Fruit fly (Drosophila melanogaster) whole organism, embryonic: ENCODE measurements around the gene STUB1.

Experiments used
- BEAF-32 ChIP-seq: fragments of 200-800 bp; sonication (Bioruptor generic); optimal IDR thresholded peaks from 3 replicates; lab custom pipeline; 2017; ENCODE audit warnings: missing biosample characterization, missing genetic modification characterization, mild to moderate bottlenecking, moderate library complexity, missing genetic modification reagents
- Bgb ChIP-seq: fragments of 200-800 bp; sonication (Bioruptor generic); IDR thresholded peaks from 2 replicates; pipeline ENCODE4 v1.3.6; 2022; ENCODE audit warnings: missing biosample characterization, missing genetic modification characterization; ENCODE audit not compliant: partially characterized antibody
- CG10147 ChIP-seq: fragments of 200-800 bp; sonication (Bioruptor generic); optimal IDR thresholded peaks from 2 replicates; lab custom pipeline; 2019; ENCODE audit warnings: missing biosample characterization, mild to moderate bottlenecking, missing genetic modification characterization, moderate library complexity
- CG10959 ChIP-seq: fragments of 200-800 bp; sonication (Bioruptor generic); IDR thresholded peaks from 2 replicates; pipeline ENCODE4 v1.3.6; 2022; ENCODE audit warnings: missing biosample characterization, missing genetic modification characterization
- CG11085 ChIP-seq: fragments of 200-800 bp; sonication (Bioruptor generic); IDR thresholded peaks from 2 replicates; pipeline ENCODE4 v1.3.6; 2022; ENCODE audit warnings: missing biosample characterization, missing genetic modification characterization
- CG14441 ChIP-seq: fragments of 200-800 bp; sonication (Bioruptor generic); IDR thresholded peaks from 2 replicates; pipeline ENCODE4 v1.3.6; 2022; ENCODE audit warnings: missing biosample characterization, missing genetic modification characterization
- CG15479 ChIP-seq: fragments of 200-800 bp; sonication (Bioruptor generic); optimal IDR thresholded peaks from 3 replicates; lab custom pipeline; 2019; ENCODE audit warnings: missing biosample characterization, mild to moderate bottlenecking, missing genetic modification characterization, moderate library complexity
- CG15514 ChIP-seq: fragments of 200-800 bp; sonication (Bioruptor generic); optimal IDR thresholded peaks from 3 replicates; lab custom pipeline; 2017; ENCODE audit warnings: missing biosample characterization, missing genetic modification characterization, mild to moderate bottlenecking, moderate library complexity, missing genetic modification reagents
- CG16813 ChIP-seq: fragments of 200-800 bp; sonication (Bioruptor generic); IDR thresholded peaks from 3 replicates; pipeline ENCODE4 v1.3.6; 2022; ENCODE audit warnings: missing biosample characterization, missing genetic modification characterization; ENCODE audit not compliant: partially characterized antibody
- CG17186 ChIP-seq: fragments of 200-800 bp; sonication (Bioruptor generic); optimal IDR thresholded peaks from 3 replicates; lab custom pipeline; 2017; ENCODE audit warnings: missing biosample characterization, missing genetic modification reagents, missing genetic modification characterization
- CG2116 ChIP-seq: fragments of 200-800 bp; sonication (Bioruptor generic); optimal IDR thresholded peaks from 3 replicates; lab custom pipeline; 2018; ENCODE audit warnings: missing biosample characterization, mild to moderate bottlenecking, missing genetic modification characterization
- CG30020 ChIP-seq: fragments of 200-800 bp; optimal IDR thresholded peaks from 2 replicates; lab custom pipeline; 2019; ENCODE audit warnings: missing biosample characterization, mild to moderate bottlenecking, missing genetic modification characterization, moderate library complexity
- CG34224 ChIP-seq: fragments of 200-800 bp; sonication (Bioruptor generic); IDR thresholded peaks from 3 replicates; pipeline ENCODE4 v1.3.6; 2022; ENCODE audit warnings: missing biosample characterization, missing genetic modification characterization; ENCODE audit not compliant: partially characterized antibody
- CG42726 ChIP-seq: fragments of 200-800 bp; sonication (Bioruptor generic); IDR thresholded peaks from 2 replicates; pipeline ENCODE4 v1.3.6; 2022; ENCODE audit warnings: missing biosample characterization, missing genetic modification characterization; ENCODE audit not compliant: partially characterized antibody
- CG6791 ChIP-seq: fragments of 200-800 bp; sonication (Bioruptor generic); IDR thresholded peaks from 3 replicates; pipeline ENCODE4 v1.3.6; 2022; ENCODE audit warnings: missing biosample characterization, missing genetic modification characterization; ENCODE audit not compliant: partially characterized antibody
- CG8089 ChIP-seq: fragments of 200-800 bp; sonication (Bioruptor generic); optimal IDR thresholded peaks from 3 replicates; lab custom pipeline; 2016; ENCODE audit warnings: missing biosample characterization, missing genetic modification characterization
- D19A ChIP-seq: fragments of 200-800 bp; optimal IDR thresholded peaks from 3 replicates; lab custom pipeline; 2019; ENCODE audit warnings: missing biosample characterization, mild to moderate bottlenecking, missing genetic modification characterization, moderate library complexity
- Dll ChIP-seq: fragments of 200-800 bp; sonication (Bioruptor generic); IDR thresholded peaks from 4 replicates; pipeline ENCODE4 v1.3.6; 2022; ENCODE audit warnings: missing biosample characterization, missing genetic modification characterization; ENCODE audit not compliant: partially characterized antibody
- Doc3 ChIP-seq: fragments of 200-800 bp; sonication (Bioruptor generic); IDR thresholded peaks from 3 replicates; pipeline ENCODE4 v1.3.6; 2022; ENCODE audit warnings: missing biosample characterization, missing genetic modification characterization; ENCODE audit not compliant: partially characterized antibody
- Dp ChIP-seq: fragments of 200-800 bp; sonication (Bioruptor generic); optimal IDR thresholded peaks from 2 replicates; lab custom pipeline; 2018; ENCODE audit warnings: missing biosample characterization, mild to moderate bottlenecking, missing genetic modification characterization, moderate library complexity
- Dref ChIP-seq: fragments of 200-800 bp; sonication (Bioruptor generic); IDR thresholded peaks from 2 replicates; pipeline ENCODE4 v1.3.6; 2022; ENCODE audit warnings: missing biosample characterization, missing genetic modification characterization
- E2f2 ChIP-seq: fragments of 200-800 bp; sonication (Bioruptor generic); IDR thresholded peaks from 2 replicates; pipeline ENCODE4 v1.3.6; 2022; ENCODE audit warnings: missing biosample characterization, missing genetic modification characterization
- HLH4C ChIP-seq: fragments of 200-800 bp; sonication (Bioruptor generic); IDR thresholded peaks from 3 replicates; pipeline ENCODE4 v1.3.6; 2022; ENCODE audit warnings: missing biosample characterization, missing genetic modification characterization; ENCODE audit not compliant: partially characterized antibody
- Hey ChIP-seq: fragments of 200-800 bp; sonication (Bioruptor generic); optimal IDR thresholded peaks from 3 replicates; lab custom pipeline; 2018; ENCODE audit warnings: missing biosample characterization, mild to moderate bottlenecking, missing genetic modification characterization
- MBD-R2 ChIP-seq: fragments of 200-800 bp; sonication (Bioruptor generic); IDR thresholded peaks from 2 replicates; pipeline ENCODE4 v1.3.6; 2022; ENCODE audit warnings: missing biosample characterization, missing genetic modification characterization
- MESR4 ChIP-seq: fragments of 200-800 bp; sonication (Bioruptor generic); optimal IDR thresholded peaks from 2 replicates; lab custom pipeline; 2018; ENCODE audit warnings: missing biosample characterization, mild to moderate bottlenecking, missing genetic modification characterization, moderate library complexity
- Myb ChIP-seq: fragments of 200-800 bp; sonication (Bioruptor generic); optimal IDR thresholded peaks from 2 replicates; lab custom pipeline; 2016; ENCODE audit warnings: missing biosample characterization, missing genetic modification characterization
- Opbp ChIP-seq: fragments of 200-800 bp; sonication (Bioruptor generic); IDR thresholded peaks from 3 replicates; pipeline ENCODE4 v1.3.6; 2022; ENCODE audit warnings: missing biosample characterization, missing genetic modification characterization; ENCODE audit not compliant: partially characterized antibody
- Scr ChIP-seq: fragments of 200-800 bp; sonication (Bioruptor generic); IDR thresholded peaks from 2 replicates; pipeline ENCODE4 v1.3.6; 2022; ENCODE audit warnings: missing biosample characterization, missing genetic modification characterization; ENCODE audit not compliant: partially characterized antibody
- Sry-δ ChIP-seq: fragments of 200-800 bp; sonication (Bioruptor generic); optimal IDR thresholded peaks from 2 replicates; lab custom pipeline; 2016; ENCODE audit warnings: missing biosample characterization, missing genetic modification characterization
- amos ChIP-seq: fragments of 200-800 bp; sonication (Bioruptor generic); IDR thresholded peaks from 2 replicates; pipeline ENCODE4 v1.3.6; 2022; ENCODE audit warnings: missing biosample characterization, missing genetic modification characterization; ENCODE audit not compliant: partially characterized antibody
- aop ChIP-seq: fragments of 200-800 bp; sonication (Bioruptor generic); IDR thresholded peaks from 2 replicates; pipeline ENCODE4 v1.3.6; 2022; ENCODE audit warnings: missing biosample characterization, missing genetic modification characterization
- bbx ChIP-seq: fragments of 200-800 bp; sonication (Bioruptor generic); IDR thresholded peaks from 2 replicates; pipeline ENCODE4 v1.3.6; 2022; ENCODE audit warnings: missing biosample characterization, missing genetic modification characterization; ENCODE audit not compliant: partially characterized antibody
- crp ChIP-seq, 2 experiments: fragments of 200-800 bp; sonication (Bioruptor generic); optimal IDR thresholded peaks; 2 replicates in 1 of 2; 3 replicates in 1 of 2; lab custom pipeline; 2017; ENCODE audit warnings: missing biosample characterization in 2 of 2, missing genetic modification characterization in 2 of 2, mild to moderate bottlenecking in 1 of 2, moderate library complexity in 1 of 2
- ewg ChIP-seq: fragments of 200-800 bp; sonication (Bioruptor generic); optimal IDR thresholded peaks from 3 replicates; lab custom pipeline; 2017; ENCODE audit warnings: mild to moderate bottlenecking, missing biosample characterization, missing genetic modification reagents, missing genetic modification characterization
- gcm2 ChIP-seq: fragments of 200-800 bp; sonication (Bioruptor generic); optimal IDR thresholded peaks from 2 replicates; lab custom pipeline; 2016; ENCODE audit warnings: missing biosample characterization, missing genetic modification characterization
- gfzf ChIP-seq: fragments of 200-800 bp; sonication (Bioruptor generic); optimal IDR thresholded peaks from 2 replicates; lab custom pipeline; 2016; ENCODE audit warnings: missing biosample characterization, mild to moderate bottlenecking, missing genetic modification characterization, moderate library complexity
- hbn ChIP-seq: fragments of 200-800 bp; sonication (Bioruptor generic); IDR thresholded peaks from 2 replicates; pipeline ENCODE4 v1.3.6; 2022; ENCODE audit warnings: missing biosample characterization, missing genetic modification characterization; ENCODE audit not compliant: partially characterized antibody
- mld ChIP-seq: fragments of 200-800 bp; sonication (Bioruptor generic); IDR thresholded peaks from 3 replicates; pipeline ENCODE4 v1.3.6; 2022; ENCODE audit warnings: missing biosample characterization, missing genetic modification characterization; ENCODE audit not compliant: partially characterized antibody
- nerfin-2 ChIP-seq: fragments of 200-800 bp; sonication (Bioruptor generic); IDR thresholded peaks from 2 replicates; pipeline ENCODE4 v1.3.6; 2022; ENCODE audit warnings: missing biosample characterization, missing genetic modification characterization; ENCODE audit not compliant: partially characterized antibody
- prd ChIP-seq, 3 experiments: fragments of >200 bp in 2 of 3; fragments of 200-800 bp in 1 of 3; sonication (Bioruptor generic) in 1 of 3; optimal IDR thresholded peaks in 2 of 3; IDR thresholded peaks in 1 of 3; 2 replicates in 2 of 3; 3 replicates in 1 of 3; pipeline versions ENCODE4 v1.3.6 to Lab custom; 2017 to 2022; ENCODE audit warnings: missing biosample characterization in 1 of 3, missing genetic modification characterization in 1 of 3
- sens ChIP-seq: fragments of 200-800 bp; sonication (Bioruptor generic); peaks from one replicate; lab custom pipeline; 2016; ENCODE audit warnings: missing biosample characterization, missing genetic modification characterization
- stwl ChIP-seq: fragments of 200-800 bp; sonication (Bioruptor generic); optimal IDR thresholded peaks from 3 replicates; lab custom pipeline; 2018; ENCODE audit warnings: missing biosample characterization, mild to moderate bottlenecking, missing genetic modification characterization, moderate library complexity
- twi ChIP-seq: fragments of 200-800 bp; optimal IDR thresholded peaks from 2 replicates; lab custom pipeline; 2019; ENCODE audit warnings: missing biosample characterization, mild to moderate bottlenecking, missing genetic modification characterization, moderate library complexity
- unc-4 ChIP-seq: fragments of 200-800 bp; sonication (Bioruptor generic); IDR thresholded peaks from 2 replicates; pipeline ENCODE4 v1.3.6; 2022; ENCODE audit warnings: missing biosample characterization, missing genetic modification characterization; ENCODE audit not compliant: partially characterized antibody
- zen2 ChIP-seq: fragments of 200-800 bp; sonication (Bioruptor generic); IDR thresholded peaks from 3 replicates; pipeline ENCODE4 v1.3.6; 2022; ENCODE audit warnings: missing biosample characterization, missing genetic modification characterization; ENCODE audit not compliant: partially characterized antibody

The STUB1 gene

DNA sequence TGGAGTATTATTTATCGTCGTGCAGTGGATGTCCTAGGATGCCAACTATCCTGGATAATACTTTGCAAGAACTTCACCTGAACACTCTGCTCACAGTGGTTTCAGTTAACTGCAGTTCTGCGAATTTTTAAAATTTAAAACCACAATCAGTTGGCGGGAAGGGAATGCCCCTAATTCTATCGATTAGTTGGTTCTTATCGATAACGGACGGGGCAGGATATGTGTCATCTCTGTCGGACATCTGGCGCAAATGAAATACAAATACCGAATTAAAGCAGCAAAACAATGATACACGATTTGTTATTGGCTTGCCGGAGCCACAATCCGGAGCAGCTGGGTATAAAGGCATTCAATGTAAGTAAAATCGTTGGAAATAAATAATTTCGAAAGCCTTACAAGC, 45.7 kb downstream of the STUB1 start, which contains the start of gene Grip75:
Gene Grip75, plus strand, starts transcription at position 223 of the 400 bp plus-strand sequence.
- TF ChIP-seq amos (GFP tag; lab: Robert Waterston, UW): peak; percentile 67
- TF ChIP-seq CG42726: 0 out of 2 replicates have a peak, but pooled peaks have one; percentile 32
- no peak for TF ChIP-seq ewg (GFP tag; lab: Kevin White, UChicago)
- peak; percentile 55; the same call in 1 of the 2 replicates for TF ChIP-seq unc-4 (GFP tag; lab: Robert Waterston, UW)
- no peak for TF ChIP-seq Hey (tag; lab: Kevin White, UChicago)
- no peak for TF ChIP-seq CG11085
- TF ChIP-seq Bgb (GFP tag; lab: Robert Waterston, UW): peak; percentile 61
- TF ChIP-seq gcm2 (GFP tag; lab: Kevin White, UChicago): no peak
- peak; percentile 49 for TF ChIP-seq Myb (GFP tag; lab: Kevin White, UChicago)
- TF ChIP-seq CG8089 (GFP tag; lab: Kevin White, UChicago): no peak
- peak; percentile 53 for TF ChIP-seq stwl
- peak; percentile 63; the same call in 3 of the 4 replicates for TF ChIP-seq Dll (GFP tag; lab: Robert Waterston, UW)
- TF ChIP-seq sens: peak; percentile 21
- peak; percentile 66 for TF ChIP-seq CG34224
- TF ChIP-seq CG30020 (tag; lab: Kevin White, UChicago): peak; percentile 21
- TF ChIP-seq Dref (GFP tag; lab: Robert Waterston, UW): peak; percentile 81
- peak; percentile 11 for TF ChIP-seq gfzf (GFP tag; lab: Kevin White, UChicago)
- TF ChIP-seq CG10959 (GFP tag; lab: Robert Waterston, UW): no peak
- no peak for TF ChIP-seq CG14441 (GFP tag; lab: Robert Waterston, UW)
- TF ChIP-seq nerfin-2 (GFP tag; lab: Robert Waterston, UW): peak; percentile 66; the same call in 1 of the 2 replicates
- TF ChIP-seq zen2: peak; percentile 51; the same call in 2 of the 3 replicates
- TF ChIP-seq CG15514 (GFP tag; lab: Kevin White, UChicago): peak; percentile 72
- peak; percentile 4 for TF ChIP-seq CG17186 (GFP tag; lab: Kevin White, UChicago)
- peak; percentile 32; the same call in 1 of the 3 replicates for TF ChIP-seq HLH4C (GFP tag; lab: Robert Waterston, UW)
- TF ChIP-seq Sry-δ (GFP tag; lab: Kevin White, UChicago): peak; percentile 86
- TF ChIP-seq mld (GFP tag; lab: Robert Waterston, UW): 0 out of 3 replicates have a peak, but pooled peaks have one; percentile 18
- TF ChIP-seq prd (optimal IDR thresholded peaks at IDR 0.05; lab: Kevin White, UChicago): no peak
- no peak for TF ChIP-seq prd (GFP tag; IDR thresholded peaks at IDR 0.05; lab: Robert Waterston, UW)
- peak in 1 of 2 experiments; percentile 51 for TF ChIP-seq crp (GFP tag; optimal IDR thresholded peaks at IDR 0.05; lab: Kevin White, UChicago)
- TF ChIP-seq bbx (GFP tag; lab: Robert Waterston, UW): peak; percentile 62
- peak; percentile 59 for TF ChIP-seq MBD-R2 (GFP tag; lab: Robert Waterston, UW)
- TF ChIP-seq Dp: peak; percentile 95
- peak; percentile 56 for TF ChIP-seq CG15479 (GFP tag; lab: Kevin White, UChicago)
- no peak for TF ChIP-seq CG10147 (GFP tag; lab: Kevin White, UChicago)
- peak; percentile 41 for TF ChIP-seq CG2116
- TF ChIP-seq BEAF-32 (GFP tag; lab: Kevin White, UChicago): peak; percentile 62
- 0 out of 2 replicates have a peak, but pooled peaks have one; percentile 22 for TF ChIP-seq hbn (GFP tag; lab: Robert Waterston, UW)
- TF ChIP-seq twi: peak; percentile 32
- no peak for TF ChIP-seq aop (GFP tag; lab: Robert Waterston, UW)
- peak; percentile 57; the same call in 2 of the 3 replicates for TF ChIP-seq Opbp
- TF ChIP-seq Scr (GFP tag; lab: Robert Waterston, UW): peak; percentile 58
- no peak for TF ChIP-seq D19A
- peak; percentile 29; the same call in 1 of the 3 replicates for TF ChIP-seq Doc3 (GFP tag; lab: Robert Waterston, UW)
- peak; percentile 94 for TF ChIP-seq E2f2 (GFP tag; lab: Robert Waterston, UW)
- peak; percentile 75 for TF ChIP-seq CG6791 (GFP tag; lab: Robert Waterston, UW)
- TF ChIP-seq CG16813 (GFP tag; lab: Robert Waterston, UW): peak; percentile 56; the same call in 2 of the 3 replicates
- TF ChIP-seq MESR4 (GFP tag; lab: Kevin White, UChicago): peak; percentile 27
